Worm (Caenorhabditis elegans) whole organism, L4/young adult: ENCODE results near the gene arp-1.

ENCODE experiments used
- W03F9.2 ChIP-seq: fragments of 150-350 bp; optimal IDR thresholded peaks from 2 replicates; lab custom pipeline; 2014; ENCODE audit warnings: missing biosample characterization, missing genetic modification characterization
- dao-5 ChIP-seq: sonication (generic microtip); optimal IDR thresholded peaks from 2 replicates; lab custom pipeline; 2016; ENCODE audit warnings: missing genotype, missing genetic modification characterization, moderate library complexity, missing compliant biosample characterization
- him-1 ChIP-seq: sonication (generic microtip); optimal IDR thresholded peaks from 2 replicates; lab custom pipeline; 2016; ENCODE audit warnings: missing genotype, missing genetic modification reagents, missing genetic modification characterization, missing compliant biosample characterization

ce11 chrII:15164453-15164852, 44.4 kb downstream of the arp-1 start, which contains the start of gene gst-26:
- no peak for TF ChIP-seq him-1 (tag; lab: Kevin White, UChicago)
- no peak for TF ChIP-seq W03F9.2 (tag; lab: Kevin White, UChicago)
- no peak for TF ChIP-seq dao-5
